Worm (Caenorhabditis elegans): ENCODE results near the gene C14A6.12.

C14A6.12 gene

ce11 chrV:18163434-18163833 is 966 bp upstream of the C14A6.12 start:
- TF ChIP-seq W03F9.2 (tag; optimal IDR thresholded peaks at IDR 0.05) (no peak), dao-5 (tag; optimal IDR thresholded peaks at IDR 0.05) (no peak), him-1 (tag; optimal IDR thresholded peaks at IDR 0.05) (no peak)

- no peak for TF ChIP-seq W03F9.2 (tag; optimal IDR thresholded peaks at IDR 0.05)
- TF ChIP-seq him-1 (tag; optimal IDR thresholded peaks at IDR 0.05) = no peak
- TF ChIP-seq dao-5 (tag; optimal IDR thresholded peaks at IDR 0.05) = no peak
Measured at ce11 chrV:18161228-18161627, 1.2 kb downstream of the C14A6.12 start, which contains the start of gene C14A6.13. TSS of gene C14A6.13 (minus strand) at chrV:18161328.

ce11 chrV:18158172-18158571 is 4.3 kb downstream of the C14A6.12 start:
- no peak for TF ChIP-seq dao-5 (tag; optimal IDR thresholded peaks at IDR 0.05)
- no peak for TF ChIP-seq him-1 (tag; optimal IDR thresholded peaks at IDR 0.05)

ce11 chrV:18157707-18158106 is 4.8 kb downstream of the C14A6.12 start, which contains the start of gene clec-48:
TSS of gene clec-48 (plus strand) at chrV:18158026.
- no peak for TF ChIP-seq W03F9.2 (tag; optimal IDR thresholded peaks at IDR 0.05)
- no peak for TF ChIP-seq him-1 (tag; optimal IDR thresholded peaks at IDR 0.05)
- no peak for TF ChIP-seq dao-5 (tag; optimal IDR thresholded peaks at IDR 0.05)

DNA sequence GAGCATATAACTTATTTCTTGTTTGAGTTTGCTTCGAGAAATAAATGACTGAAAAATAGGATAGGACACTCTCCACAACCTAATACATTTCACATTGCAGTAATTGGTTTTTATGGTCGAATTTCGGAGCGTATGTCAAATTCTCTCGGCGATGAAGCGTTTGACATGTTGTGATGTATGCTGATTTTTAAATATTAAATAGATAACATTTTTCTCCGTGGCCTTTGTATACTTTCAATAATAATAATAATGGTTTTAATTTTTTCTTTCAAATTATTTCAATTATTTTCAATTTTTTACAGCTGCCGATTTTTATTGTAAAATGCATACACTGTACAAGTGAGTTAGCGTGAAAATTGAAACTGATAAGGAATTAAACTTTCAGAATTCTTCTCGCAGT is 16.4 kb downstream of the C14A6.12 start, which contains the start of gene C14A6.3:
TSS of gene C14A6.3 (plus strand) at position 301 of the 400 bp plus-strand sequence.
- no peak for TF ChIP-seq dao-5 (tag; optimal IDR thresholded peaks at IDR 0.05)
- no peak for TF ChIP-seq him-1 (tag; optimal IDR thresholded peaks at IDR 0.05)
- TF ChIP-seq W03F9.2 (tag; optimal IDR thresholded peaks at IDR 0.05) = no peak

- TF ChIP-seq W03F9.2 (tag; optimal IDR thresholded peaks at IDR 0.05) (no peak), him-1 (tag; optimal IDR thresholded peaks at IDR 0.05) (no peak), dao-5 (tag; optimal IDR thresholded peaks at IDR 0.05) (no peak)
Measured at ce11 chrV:18144442-18144841, 18.0 kb downstream of the C14A6.12 start.

ce11 chrV:18143445-18143844 is 19.0 kb downstream of the C14A6.12 start, which contains the start of gene Y37H2A.14:
TSS of gene Y37H2A.14 (plus strand) at chrV:18143745.
- no peak for TF ChIP-seq him-1 (tag; optimal IDR thresholded peaks at IDR 0.05)
- no peak for TF ChIP-seq dao-5 (tag; optimal IDR thresholded peaks at IDR 0.05)
- TF ChIP-seq W03F9.2 (tag; optimal IDR thresholded peaks at IDR 0.05) = no peak

ce11 chrV:18142549-18142948 is 19.9 kb downstream of the C14A6.12 start, which contains the start of gene Y37H2A.13:
TSS of gene Y37H2A.13 (plus strand) at chrV:18142849.
- no peak for TF ChIP-seq him-1 (tag; optimal IDR thresholded peaks at IDR 0.05)
- TF ChIP-seq W03F9.2 (tag; optimal IDR thresholded peaks at IDR 0.05) = no peak
- TF ChIP-seq dao-5 (tag; optimal IDR thresholded peaks at IDR 0.05) = no peak

DNA sequence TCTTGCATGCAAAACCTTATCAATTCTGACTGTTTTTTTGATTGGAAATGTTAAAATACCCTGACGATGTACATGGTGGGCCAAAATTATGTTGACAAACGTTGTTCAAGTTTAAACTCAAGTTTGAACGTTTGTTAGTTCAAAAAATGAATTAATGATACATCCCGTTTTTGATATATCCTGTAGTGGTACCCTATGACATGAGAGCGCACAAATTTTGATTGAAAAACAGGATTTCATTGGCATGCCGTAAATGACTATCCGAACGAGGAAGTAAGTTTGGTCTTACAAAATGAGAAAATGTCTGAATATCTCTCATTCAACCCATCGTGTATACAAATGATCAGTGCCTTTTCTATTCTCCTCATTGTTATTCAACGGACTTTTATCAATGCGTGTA is 21.3 kb downstream of the C14A6.12 start, which contains the start of gene Y37H2A.11:
TSS of gene Y37H2A.11 (plus strand) at position 301 of the 400 bp plus-strand sequence.
- TF ChIP-seq dao-5 (tag; optimal IDR thresholded peaks at IDR 0.05) (no peak), W03F9.2 (tag; optimal IDR thresholded peaks at IDR 0.05) (no peak), him-1 (tag; optimal IDR thresholded peaks at IDR 0.05) (no peak)

DNA sequence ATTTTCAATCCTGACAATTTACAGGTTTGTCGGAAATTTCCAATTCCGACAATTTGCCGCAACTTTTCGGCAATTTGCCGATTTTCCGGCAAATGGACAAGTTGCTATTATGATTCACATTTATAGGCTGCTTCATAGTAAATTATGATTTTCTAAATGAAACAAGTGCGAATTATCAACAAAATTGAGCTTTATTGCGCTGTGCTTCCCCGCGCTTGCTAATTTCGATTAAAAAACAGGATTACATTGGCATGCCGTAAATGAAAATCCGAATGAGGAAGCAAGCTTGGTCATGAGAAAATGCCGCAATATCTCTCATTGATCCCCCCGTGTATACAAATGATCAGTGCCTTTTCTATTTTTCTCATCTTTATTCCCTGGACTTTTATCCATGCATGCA is 23.8 kb downstream of the C14A6.12 start, which contains the start of gene Y37H2A.10:
TSS of gene Y37H2A.10 (plus strand) at position 301 of the 400 bp plus-strand sequence.
- TF ChIP-seq W03F9.2 (tag; optimal IDR thresholded peaks at IDR 0.05) = no peak
- TF ChIP-seq him-1 (tag; optimal IDR thresholded peaks at IDR 0.05) = no peak
- no peak for TF ChIP-seq dao-5 (tag; optimal IDR thresholded peaks at IDR 0.05)

- no peak for TF ChIP-seq dao-5 (tag; optimal IDR thresholded peaks at IDR 0.05)
- TF ChIP-seq W03F9.2 (tag; optimal IDR thresholded peaks at IDR 0.05) = no peak
- no peak for TF ChIP-seq him-1 (tag; optimal IDR thresholded peaks at IDR 0.05)
Measured at ce11 chrV:18137679-18138078, 24.8 kb downstream of the C14A6.12 start.

ce11 chrV:18134378-18134777 is 28.1 kb downstream of the C14A6.12 start, which contains the start of gene Y37H2A.7:
TSS of gene Y37H2A.7 (minus strand) at chrV:18134478.
- TF ChIP-seq him-1 (tag; optimal IDR thresholded peaks at IDR 0.05) (no peak), dao-5 (tag; optimal IDR thresholded peaks at IDR 0.05) (no peak), W03F9.2 (tag; optimal IDR thresholded peaks at IDR 0.05) (no peak)

ce11 chrV:18133177-18133576 is 29.3 kb downstream of the C14A6.12 start, which contains the start of gene Y37H2A.18:
TSS of gene Y37H2A.18 (minus strand) at chrV:18133277.
- no peak for TF ChIP-seq W03F9.2 (tag; optimal IDR thresholded peaks at IDR 0.05)
- TF ChIP-seq dao-5 (tag; optimal IDR thresholded peaks at IDR 0.05) = no peak
- TF ChIP-seq him-1 (tag; optimal IDR thresholded peaks at IDR 0.05) = no peak

ce11 chrV:18131049-18131448 is 31.4 kb downstream of the C14A6.12 start, which contains the start of gene Y37H2A.12:
TSS of gene Y37H2A.12 (minus strand) at chrV:18131129.
- TF ChIP-seq him-1 (tag; optimal IDR thresholded peaks at IDR 0.05) (no peak), dao-5 (tag; optimal IDR thresholded peaks at IDR 0.05) (no peak), W03F9.2 (tag; optimal IDR thresholded peaks at IDR 0.05) (no peak)

DNA sequence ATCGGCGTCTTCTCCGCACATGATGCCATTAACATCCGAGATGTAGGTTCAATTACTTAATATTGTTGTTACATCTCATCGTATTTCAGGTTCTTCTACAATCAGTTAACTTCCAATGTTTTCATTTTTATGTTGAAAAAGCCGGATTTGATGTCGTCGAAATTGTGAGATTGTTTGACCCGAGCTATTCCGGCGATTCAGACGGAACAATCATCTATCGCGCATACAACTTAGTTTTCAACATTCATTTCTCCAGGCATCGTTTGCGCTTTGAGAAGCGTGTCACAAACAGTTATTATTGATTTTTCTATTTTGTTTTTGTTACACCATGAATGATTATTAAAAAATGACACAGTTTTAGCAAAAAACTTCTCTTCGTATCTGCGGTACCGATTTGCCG is 33.9 kb downstream of the C14A6.12 start:
- TF ChIP-seq W03F9.2 (tag; optimal IDR thresholded peaks at IDR 0.05) (no peak), dao-5 (tag; optimal IDR thresholded peaks at IDR 0.05) (no peak), him-1 (tag; optimal IDR thresholded peaks at IDR 0.05) (no peak)
